Fruit fly (Drosophila melanogaster): ENCODE measurements around the gene CG14182.

DNA sequence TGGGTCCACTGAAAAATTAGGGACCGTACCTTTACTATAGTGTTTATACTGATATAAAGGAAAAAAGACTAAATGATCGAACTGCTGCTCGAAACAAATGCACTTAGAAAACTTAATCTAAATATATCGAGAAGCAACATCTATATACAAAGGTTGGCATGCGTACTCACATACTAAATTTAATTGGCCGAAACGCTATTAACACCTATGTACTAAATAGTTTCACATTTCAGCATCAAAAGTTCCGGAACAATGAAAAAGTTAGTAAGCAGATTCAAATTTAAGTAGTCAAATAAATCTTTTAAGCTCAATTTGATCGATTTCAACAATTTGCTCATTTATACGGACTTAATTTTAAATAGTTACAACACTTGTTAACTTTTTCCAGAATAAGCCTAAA is 11.5 kb upstream of the CG14182 start, which contains the start of gene fln:
- no peak for TF ChIP-seq CG9948 (tag; optimal IDR thresholded peaks at IDR 0.05)
- TF ChIP-seq CG32121 (GFP tag; IDR thresholded peaks at IDR 0.05), result no peak
- no peak for TF ChIP-seq Ets98B (GFP tag; IDR thresholded peaks at IDR 0.05)
